Fruit fly (Drosophila melanogaster) Kc167 (cell line): ENCODE results near the gene CG3123.

Experiments
- h ChIP-seq: fragments of >200 bp; optimal IDR thresholded peaks from 3 replicates; lab custom pipeline; 2018; ENCODE audit warnings: missing external identifiers
- insv ChIP-seq: fragments of >200 bp; optimal IDR thresholded peaks from 3 replicates; lab custom pipeline; 2018; ENCODE audit warnings: missing external identifiers
- psq ChIP-seq: fragments of >200 bp; optimal IDR thresholded peaks from 2 replicates; lab custom pipeline; 2017; ENCODE audit warnings: missing external identifiers
- ttk ChIP-seq: sonication (Bioruptor generic); optimal IDR thresholded peaks from 2 replicates; lab custom pipeline; 2017; ENCODE audit warnings: missing external identifiers

dm6 chr2L:2869008-2869702 lies 43.8 kb upstream of the CG3123 start, which contains the start of gene CG8813:
- TF ChIP-seq ttk = no peak
- TF ChIP-seq psq (lab: Kevin White, UChicago) = no peak
- TF ChIP-seq insv (lab: Kevin White, UChicago) = no peak
- no peak for TF ChIP-seq h (lab: Kevin White, UChicago)
